Worm (Caenorhabditis elegans): ENCODE measurements around the gene acly-1.

The acly-1 gene

ce11 chrX:1524559-1524958 is 45.2 kb downstream of the acly-1 start (continued):
- TF ChIP-seq fkh-6 (tag; optimal IDR thresholded peaks at IDR 0.05): no peak
- no peak for TF ChIP-seq lim-6 (tag; optimal IDR thresholded peaks at IDR 0.05)
- TF ChIP-seq nfya-1 (tag; optimal IDR thresholded peaks at IDR 0.05): peak; percentile 61
- TF ChIP-seq pha-2 (tag; optimal IDR thresholded peaks at IDR 0.05): no peak
- TF ChIP-seq pha-4 (tag; optimal IDR thresholded peaks at IDR 0.05): no peak
- no peak for TF ChIP-seq pat-9 (tag; optimal IDR thresholded peaks at IDR 0.05)
- peak; percentile 40 for TF ChIP-seq tbx-2 (tag; optimal IDR thresholded peaks at IDR 0.05)
- TF ChIP-seq ceh-18 (tag; optimal IDR thresholded peaks at IDR 0.05): peak; percentile 27
- no peak for TF ChIP-seq ceh-6 (GFP tag; optimal IDR thresholded peaks at IDR 0.05)
- no peak for TF ChIP-seq mec-3 (tag; optimal IDR thresholded peaks at IDR 0.05; ENCODE audit: borderline replicate concordance)
- no peak for TF ChIP-seq sox-2 (GFP tag; IDR thresholded peaks at IDR 0.05)
- TF ChIP-seq pag-3 (tag; optimal IDR thresholded peaks at IDR 0.05; ENCODE audit: borderline replicate concordance): no peak
- TF ChIP-seq npax-4 (tag; optimal IDR thresholded peaks at IDR 0.05): no peak
- TF ChIP-seq hlh-8 (tag; optimal IDR thresholded peaks at IDR 0.05): peak; percentile 68
- no peak for TF ChIP-seq pax-1 (tag; optimal IDR thresholded peaks at IDR 0.05)
- TF ChIP-seq ceh-30 (tag; optimal IDR thresholded peaks at IDR 0.05): peak; percentile 27
- TF ChIP-seq ceh-24 (tag; optimal IDR thresholded peaks at IDR 0.05): no peak
- no peak for TF ChIP-seq zip-5 (tag; optimal IDR thresholded peaks at IDR 0.05)
- TF ChIP-seq syd-9 (tag; optimal IDR thresholded peaks at IDR 0.05): no peak
- no peak for TF ChIP-seq T23F11.4 (GFP tag; optimal IDR thresholded peaks at IDR 0.05)
- no peak for TF ChIP-seq ceh-22 (tag; optimal IDR thresholded peaks at IDR 0.05)
- no peak for TF ChIP-seq ceh-45 (GFP tag; IDR thresholded peaks at IDR 0.05)
- no peak for TF ChIP-seq pros-1 (tag; optimal IDR thresholded peaks at IDR 0.05)
- no peak for TF ChIP-seq C08G9.2 (tag; optimal IDR thresholded peaks at IDR 0.05)
- no peak for TF ChIP-seq sox-4 (tag; optimal IDR thresholded peaks at IDR 0.05)
- peak; percentile 61 for TF ChIP-seq sdc-2 (tag; optimal IDR thresholded peaks at IDR 0.05)
- no peak for TF ChIP-seq K09A11.1 (tag; optimal IDR thresholded peaks at IDR 0.05; ENCODE audit: insufficient read depth)
- TF ChIP-seq tbx-7 (tag; optimal IDR thresholded peaks at IDR 0.05): no peak
- no peak for TF ChIP-seq ceh-34 (tag; optimal IDR thresholded peaks at IDR 0.05)
- no peak for TF ChIP-seq ceh-9 (tag; optimal IDR thresholded peaks at IDR 0.05)
- no peak for TF ChIP-seq pqm-1 (tag; optimal IDR thresholded peaks at IDR 0.05)
- no peak for TF ChIP-seq ceh-2 (tag; optimal IDR thresholded peaks at IDR 0.05)
- no peak for TF ChIP-seq nhr-232 (tag; optimal IDR thresholded peaks at IDR 0.05)
- TF ChIP-seq ceh-31 (tag; optimal IDR thresholded peaks at IDR 0.05): peak; percentile 73

ce11 chrX:1525511-1526172 is 46.3 kb downstream of the acly-1 start:
- TF ChIP-seq elt-4 (tag; optimal IDR thresholded peaks at IDR 0.05) (no peak), ceh-22 (tag; optimal IDR thresholded peaks at IDR 0.05) (no peak), hlh-6 (tag; optimal IDR thresholded peaks at IDR 0.05) (no peak), nfya-1 (tag; optimal IDR thresholded peaks at IDR 0.05) (no peak), K09A11.1 (tag; optimal IDR thresholded peaks at IDR 0.05; ENCODE audit: insufficient read depth) (no peak), nhr-11 (tag; optimal IDR thresholded peaks at IDR 0.05) (no peak), nhr-232 (tag; optimal IDR thresholded peaks at IDR 0.05) (no peak), pat-9 (tag; optimal IDR thresholded peaks at IDR 0.05) (no peak), tbx-7 (tag; optimal IDR thresholded peaks at IDR 0.05) (no peak), ttx-3 (tag; optimal IDR thresholded peaks at IDR 0.05) (no peak), C08G9.2 (tag; optimal IDR thresholded peaks at IDR 0.05) (no peak), T23F11.4 (GFP tag; optimal IDR thresholded peaks at IDR 0.05) (no peak), hlh-13 (GFP tag; optimal IDR thresholded peaks at IDR 0.05) (no peak)

DNA sequence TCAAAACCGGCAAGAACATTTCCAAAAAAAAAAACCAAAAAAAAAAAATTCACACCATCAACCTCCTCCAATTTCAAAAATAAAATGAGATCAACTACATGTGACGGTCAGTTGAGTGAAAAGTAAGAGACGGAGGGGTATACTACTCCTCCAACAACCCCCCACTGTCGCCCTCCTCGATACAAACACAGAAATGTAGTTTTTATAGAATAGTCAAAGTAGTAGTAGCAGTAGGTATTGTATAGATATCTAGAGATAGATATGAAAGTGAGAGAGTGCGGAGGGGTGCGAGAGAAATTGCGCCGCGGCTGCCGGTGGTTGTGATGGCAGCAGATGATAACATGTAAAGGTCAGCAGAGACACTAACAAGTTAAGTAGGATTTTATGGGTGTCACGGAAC is 48.0 kb downstream of the acly-1 start:
- no peak for TF ChIP-seq ceh-30 (tag; optimal IDR thresholded peaks at IDR 0.05)
- TF ChIP-seq ceh-31 (tag; optimal IDR thresholded peaks at IDR 0.05): no peak
- peak; percentile 21 for TF ChIP-seq sdc-2 (tag; optimal IDR thresholded peaks at IDR 0.05)
